Fruit fly (Drosophila melanogaster) whole organism, embryonic: ENCODE data around the gene MED18.

Source experiments
- Abd-B ChIP-seq: fragments of 200-800 bp; sonication (Bioruptor generic); optimal IDR thresholded peaks from 2 replicates; lab custom pipeline; 2018; ENCODE audit warnings: missing biosample characterization, mild to moderate bottlenecking, missing genetic modification characterization, moderate library complexity
- Aef1 ChIP-seq: fragments of 200-800 bp; sonication (Bioruptor generic); IDR thresholded peaks from 3 replicates; pipeline ENCODE4 v1.3.6; 2022; ENCODE audit warnings: missing biosample characterization, missing genetic modification characterization
- Asciz ChIP-seq: fragments of 200-800 bp; sonication (Bioruptor generic); optimal IDR thresholded peaks from 2 replicates; lab custom pipeline; 2017; ENCODE audit warnings: missing biosample characterization, mild to moderate bottlenecking, missing genetic modification characterization, missing genetic modification reagents
- BEAF-32 ChIP-seq: fragments of 200-800 bp; sonication (Bioruptor generic); optimal IDR thresholded peaks from 3 replicates; lab custom pipeline; 2017; ENCODE audit warnings: missing biosample characterization, missing genetic modification characterization, mild to moderate bottlenecking, moderate library complexity, missing genetic modification reagents
- Blimp-1 ChIP-seq: fragments of 200-800 bp; sonication (Bioruptor generic); optimal IDR thresholded peaks from 3 replicates; lab custom pipeline; 2018; ENCODE audit warnings: missing biosample characterization, missing genetic modification characterization, mild to moderate bottlenecking, moderate library complexity, missing genetic modification reagents
- CG10274 ChIP-seq: fragments of 200-800 bp; sonication (Bioruptor generic); optimal IDR thresholded peaks from 3 replicates; lab custom pipeline; 2017; ENCODE audit warnings: missing biosample characterization, mild to moderate bottlenecking, missing genetic modification characterization
- CG10321 ChIP-seq: fragments of 200-800 bp; sonication (Bioruptor generic); IDR thresholded peaks from 2 replicates; pipeline ENCODE4 v1.3.6; 2022; ENCODE audit warnings: missing biosample characterization, missing genetic modification characterization
- CG11504 ChIP-seq: fragments of 200-800 bp; sonication (Bioruptor generic); optimal IDR thresholded peaks from 3 replicates; lab custom pipeline; 2019; ENCODE audit warnings: missing biosample characterization, mild to moderate bottlenecking, missing genetic modification characterization, moderate library complexity
- CG12104 ChIP-seq: fragments of 200-800 bp; sonication (Bioruptor generic); optimal IDR thresholded peaks from 3 replicates; lab custom pipeline; 2016; ENCODE audit warnings: missing biosample characterization, missing genetic modification characterization
- CG12769 ChIP-seq: fragments of 200-800 bp; sonication (Bioruptor generic); optimal IDR thresholded peaks from 2 replicates; lab custom pipeline; 2019; ENCODE audit warnings: missing biosample characterization, mild to moderate bottlenecking, missing genetic modification characterization, moderate library complexity
- CG12942 ChIP-seq: fragments of 200-800 bp; sonication (Bioruptor generic); optimal IDR thresholded peaks from 3 replicates; lab custom pipeline; 2016; ENCODE audit warnings: missing biosample characterization, missing genetic modification characterization
- CG13624 ChIP-seq: fragments of 200-800 bp; sonication (Bioruptor generic); optimal IDR thresholded peaks from 2 replicates; lab custom pipeline; 2016; ENCODE audit warnings: missing biosample characterization, missing genetic modification characterization
- CG17802 ChIP-seq: fragments of 200-800 bp; sonication (Bioruptor generic); optimal IDR thresholded peaks from 2 replicates; lab custom pipeline; 2018; ENCODE audit warnings: missing biosample characterization, mild to moderate bottlenecking, missing genetic modification characterization, moderate library complexity
- CG17829 ChIP-seq: fragments of 200-800 bp; optimal IDR thresholded peaks from 2 replicates; lab custom pipeline; 2019; ENCODE audit warnings: missing biosample characterization, mild to moderate bottlenecking, missing genetic modification characterization, moderate library complexity
- CG18764 ChIP-seq: fragments of 200-800 bp; sonication (Bioruptor generic); optimal IDR thresholded peaks from 3 replicates; lab custom pipeline; 2016; ENCODE audit warnings: missing biosample characterization, missing genetic modification characterization
- CG3281 ChIP-seq: fragments of 200-800 bp; sonication (Bioruptor generic); optimal IDR thresholded peaks from 3 replicates; lab custom pipeline; 2017; ENCODE audit warnings: missing biosample characterization, mild to moderate bottlenecking, missing genetic modification characterization
- CG3995 ChIP-seq: fragments of 200-800 bp; sonication (Bioruptor generic); optimal IDR thresholded peaks from 3 replicates; lab custom pipeline; 2016; ENCODE audit warnings: missing biosample characterization, missing genetic modification characterization
- CG4730 ChIP-seq: fragments of 200-800 bp; sonication (Bioruptor generic); IDR thresholded peaks from 2 replicates; pipeline ENCODE4 v1.3.6; 2022; ENCODE audit warnings: missing biosample characterization, missing genetic modification characterization
- CG5245 ChIP-seq: fragments of 200-800 bp; sonication (Bioruptor generic); optimal IDR thresholded peaks from 3 replicates; lab custom pipeline; 2016; ENCODE audit warnings: missing biosample characterization, missing genetic modification characterization
- CG7745 ChIP-seq: fragments of 200-800 bp; sonication (Bioruptor generic); optimal IDR thresholded peaks from 2 replicates; lab custom pipeline; 2018; ENCODE audit warnings: missing biosample characterization, mild to moderate bottlenecking, missing genetic modification characterization, moderate library complexity
- CG8290 ChIP-seq, 3 experiments: fragments of 200-800 bp; sonication (Bioruptor generic); optimal IDR thresholded peaks; 2 replicates each; lab custom pipeline; 2016 to 2019; ENCODE audit warnings: missing biosample characterization in 3 of 3, missing genetic modification characterization in 3 of 3, mild to moderate bottlenecking in 2 of 3, moderate library complexity in 1 of 3
- CG8944 ChIP-seq: fragments of 200-800 bp; sonication (Bioruptor generic); optimal IDR thresholded peaks from 3 replicates; lab custom pipeline; 2016; ENCODE audit warnings: missing biosample characterization, missing genetic modification characterization
- CG9727 ChIP-seq: fragments of 200-800 bp; sonication (Bioruptor generic); optimal IDR thresholded peaks from 3 replicates; lab custom pipeline; 2017; ENCODE audit warnings: missing biosample characterization, mild to moderate bottlenecking, missing genetic modification characterization
- CG9932 ChIP-seq: fragments of 200-800 bp; sonication (Bioruptor generic); IDR thresholded peaks from 2 replicates; pipeline ENCODE4 v1.3.6; 2022; ENCODE audit warnings: missing biosample characterization, missing genetic modification characterization
- Dek ChIP-seq: fragments of 200-800 bp; sonication (Bioruptor generic); optimal IDR thresholded peaks from 3 replicates; lab custom pipeline; 2019; ENCODE audit warnings: missing biosample characterization, mild to moderate bottlenecking, missing genetic modification characterization, moderate library complexity
- Doc2 ChIP-seq: fragments of 200-800 bp; sonication (Bioruptor generic); IDR thresholded peaks from 2 replicates; pipeline ENCODE4 v1.3.6; 2022; ENCODE audit warnings: missing biosample characterization, missing genetic modification characterization
- Kr ChIP-seq: fragments of 200-800 bp; sonication (Bioruptor generic); optimal IDR thresholded peaks from 2 replicates; lab custom pipeline; 2017; ENCODE audit warnings: missing biosample characterization, mild to moderate bottlenecking, missing genetic modification characterization
- MESR4 ChIP-seq: fragments of 200-800 bp; sonication (Bioruptor generic); optimal IDR thresholded peaks from 2 replicates; lab custom pipeline; 2018; ENCODE audit warnings: missing biosample characterization, mild to moderate bottlenecking, missing genetic modification characterization, moderate library complexity
- Mad ChIP-seq: fragments of 200-800 bp; sonication (Bioruptor generic); optimal IDR thresholded peaks from 2 replicates; lab custom pipeline; 2016; ENCODE audit warnings: missing biosample characterization, missing genetic modification characterization
- Nf-YB ChIP-seq: fragments of 200-800 bp; sonication (Bioruptor generic); optimal IDR thresholded peaks from 3 replicates; lab custom pipeline; 2019; ENCODE audit warnings: missing biosample characterization, mild to moderate bottlenecking, missing genetic modification characterization, moderate library complexity
- PHDP ChIP-seq: fragments of 200-800 bp; sonication (Bioruptor generic); optimal IDR thresholded peaks from 3 replicates; lab custom pipeline; 2018; ENCODE audit warnings: missing biosample characterization, mild to moderate bottlenecking, missing genetic modification characterization, moderate library complexity
- Six4 ChIP-seq: fragments of 200-800 bp; sonication (Bioruptor generic); optimal IDR thresholded peaks from 2 replicates; lab custom pipeline; 2016; ENCODE audit warnings: missing biosample characterization, missing genetic modification characterization
- Xrp1 ChIP-seq: fragments of 200-800 bp; sonication (Bioruptor generic); IDR thresholded peaks from 2 replicates; pipeline ENCODE4 v1.3.6; 2022; ENCODE audit warnings: missing biosample characterization, missing genetic modification characterization
- bigmax ChIP-seq: fragments of 200-800 bp; sonication (Bioruptor generic); optimal IDR thresholded peaks from 2 replicates; lab custom pipeline; 2018; ENCODE audit warnings: missing biosample characterization, mild to moderate bottlenecking, missing genetic modification characterization
- cad ChIP-seq: fragments of >200 bp; optimal IDR thresholded peaks from 2 replicates; lab custom pipeline; 2017; ENCODE audit warnings: missing biosample characterization, missing genetic modification characterization
- corto ChIP-seq: fragments of 200-800 bp; sonication (Bioruptor generic); optimal IDR thresholded peaks from 2 replicates; lab custom pipeline; 2016; ENCODE audit warnings: missing biosample characterization, mild to moderate bottlenecking, missing genetic modification characterization, moderate library complexity
- insv ChIP-seq, 2 experiments: fragments of 200-800 bp; sonication (Bioruptor generic); optimal IDR thresholded peaks; 3 replicates each; lab custom pipeline; 2016 to 2018; ENCODE audit warnings: missing biosample characterization in 2 of 2, missing genetic modification characterization in 2 of 2
- jumu ChIP-seq: fragments of 200-800 bp; sonication (Bioruptor generic); optimal IDR thresholded peaks from 3 replicates; lab custom pipeline; 2016; ENCODE audit warnings: missing biosample characterization, missing genetic modification characterization
- lbe ChIP-seq: fragments of 200-800 bp; sonication (Bioruptor generic); optimal IDR thresholded peaks from 2 replicates; lab custom pipeline; 2016; ENCODE audit warnings: missing biosample characterization, mild to moderate bottlenecking, missing genetic modification characterization
- mam ChIP-seq: fragments of 200-800 bp; sonication (Bioruptor generic); optimal IDR thresholded peaks from 3 replicates; lab custom pipeline; 2016; ENCODE audit warnings: missing biosample characterization, missing genetic modification characterization
- pan ChIP-seq, 4 experiments: fragments of >200 bp in 3 of 4; fragments of 200-800 bp in 1 of 4; sonication (Bioruptor generic) in 1 of 4; optimal IDR thresholded peaks in 3 of 4; IDR thresholded peaks in 1 of 4; 2 replicates each; pipeline versions ENCODE4 v1.3.6 to Lab custom; 2017 to 2022; ENCODE audit warnings: missing biosample characterization in 2 of 4, missing genetic modification characterization in 2 of 4, mixed read lengths in 1 of 4
- sc ChIP-seq, 3 experiments: fragments of >200 bp in 2 of 3; fragments of 200-800 bp in 1 of 3; sonication (Bioruptor generic) in 1 of 3; optimal IDR thresholded peaks; 2 replicates in 2 of 3; 3 replicates in 1 of 3; lab custom pipeline; 2017; ENCODE audit warnings: mild to moderate bottlenecking in 1 of 3, missing biosample characterization in 1 of 3, missing genetic modification characterization in 1 of 3, missing genetic modification reagents in 1 of 3
- sna ChIP-seq: fragments of 200-800 bp; sonication (Bioruptor generic); IDR thresholded peaks from 2 replicates; pipeline ENCODE4 v1.3.6; 2022; ENCODE audit warnings: missing biosample characterization, missing genetic modification characterization; ENCODE audit not compliant: partially characterized antibody
- sob ChIP-seq: fragments of 200-800 bp; sonication (Bioruptor generic); IDR thresholded peaks from 2 replicates; pipeline ENCODE4 v1.3.6; 2022; ENCODE audit warnings: missing biosample characterization, missing genetic modification characterization
- tio ChIP-seq: fragments of 200-800 bp; sonication (Bioruptor generic); optimal IDR thresholded peaks from 2 replicates; lab custom pipeline; 2017; ENCODE audit warnings: missing biosample characterization, missing genetic modification characterization, inconsistent platforms
- unpg ChIP-seq: fragments of 200-800 bp; sonication (Bioruptor generic); optimal IDR thresholded peaks from 3 replicates; lab custom pipeline; 2018; ENCODE audit warnings: missing biosample characterization, mild to moderate bottlenecking, missing genetic modification characterization, moderate library complexity
- vnd ChIP-seq: fragments of 200-800 bp; sonication (Bioruptor generic); IDR thresholded peaks from 3 replicates; pipeline ENCODE4 v1.3.6; 2022; ENCODE audit warnings: missing biosample characterization, missing genetic modification characterization; ENCODE audit not compliant: partially characterized antibody
- z ChIP-seq: fragments of 200-800 bp; sonication (Bioruptor generic); IDR thresholded peaks from 3 replicates; pipeline ENCODE4 v1.3.6; 2022; ENCODE audit warnings: missing biosample characterization, missing genetic modification characterization

MED18 gene

dm6 chrX:1861620-1862184 is 4.0 kb upstream of the MED18 start, which contains the start of gene deltaCOP (continued):
- TF ChIP-seq tio (GFP tag; lab: Kevin White, UChicago) (no peak), CG17829 (tag; lab: Kevin White, UChicago) (peak; percentile 69), sna (GFP tag; lab: Robert Waterston, UW) (no peak), vnd (no peak), CG17802 (tag; lab: Kevin White, UChicago) (no peak), Abd-B (peak; percentile 86), z (GFP tag; lab: Robert Waterston, UW) (no peak), Xrp1 (GFP tag; lab: Robert Waterston, UW) (peak; percentile 82), CG5245 (GFP tag; lab: Kevin White, UChicago) (peak; percentile 48), sc (optimal IDR thresholded peaks at IDR 0.05; lab: Kevin White, UChicago) (no peak), sc (GFP tag; optimal IDR thresholded peaks at IDR 0.05; lab: Kevin White, UChicago) (no peak), CG7745 (tag; lab: Kevin White, UChicago) (no peak), CG8290 (GFP tag; optimal IDR thresholded peaks at IDR 0.05; lab: Kevin White, UChicago) (no peak), CG8290 (tag; optimal IDR thresholded peaks at IDR 0.05; lab: Kevin White, UChicago) (peak in 1 of 2 experiments; percentile 40), PHDP (tag; lab: Kevin White, UChicago) (peak; percentile 75), Aef1 (GFP tag; lab: Robert Waterston, UW) (peak; percentile 84), CG12104 (GFP tag; lab: Kevin White, UChicago) (peak; percentile 63), CG3995 (peak; percentile 52), CG11504 (tag; lab: Kevin White, UChicago) (no peak), CG10274 (GFP tag; lab: Kevin White, UChicago) (peak; percentile 54), CG9932 (GFP tag; lab: Robert Waterston, UW) (peak; percentile 89), jumu (GFP tag; lab: Kevin White, UChicago) (peak; percentile 91), bigmax (GFP tag; lab: Kevin White, UChicago) (no peak), Blimp-1 (peak; percentile 58), BEAF-32 (GFP tag; lab: Kevin White, UChicago) (peak; percentile 32), cad (GFP tag; lab: Kevin White, UChicago) (no peak), CG12942 (GFP tag; lab: Kevin White, UChicago) (peak; percentile 86), unpg (GFP tag; lab: Kevin White, UChicago) (peak; percentile 79), CG9727 (GFP tag; lab: Kevin White, UChicago) (peak; percentile 80), pan (optimal IDR thresholded peaks at IDR 0.05; lab: Kevin White, UChicago) (peak in 1 of 2 experiments; percentile 42), pan (GFP tag; optimal IDR thresholded peaks at IDR 0.05 in 1 of 2, IDR thresholded peaks at IDR 0.05 in 1 of 2) (peak in 1 of 2 experiments; percentile 76), Kr (GFP tag; lab: Kevin White, UChicago) (no peak), mam (GFP tag; lab: Kevin White, UChicago) (peak; percentile 94), MESR4 (peak; percentile 76), Asciz (GFP tag; lab: Kevin White, UChicago) (no peak), sob (GFP tag; lab: Robert Waterston, UW) (peak; percentile 90), CG8944 (GFP tag; lab: Kevin White, UChicago) (peak; percentile 92), Mad (GFP tag; lab: Kevin White, UChicago) (peak; percentile 80), CG12769 (no peak), CG13624 (GFP tag; lab: Kevin White, UChicago) (peak; percentile 92), lbe (peak; percentile 82), CG4730 (GFP tag; lab: Robert Waterston, UW) (peak; percentile 69), insv (GFP tag; optimal IDR thresholded peaks at IDR 0.05; lab: Kevin White, UChicago) (peak in 1 of 2 experiments; percentile 39), Six4 (GFP tag; lab: Kevin White, UChicago) (peak; percentile 78), CG3281 (GFP tag; lab: Kevin White, UChicago) (peak; percentile 80), Dek (tag; lab: Kevin White, UChicago) (peak; percentile 74), corto (GFP tag; lab: Kevin White, UChicago) (no peak), Nf-YB (GFP tag; lab: Kevin White, UChicago) (peak; percentile 50), CG10321 (no peak), CG18764 (GFP tag; lab: Kevin White, UChicago) (peak; percentile 82), Doc2 (peak; percentile 43; the same call in 1 of the 2 replicates)
